Worm (Caenorhabditis elegans) whole organism, L4 larva: ENCODE measurements around the gene F56H11.2.

Experiments used
- aly-2 ChIP-seq: sonication (generic microtip); optimal IDR thresholded peaks from 2 replicates; lab custom pipeline; 2018; ENCODE audit warnings: missing biosample characterization, missing genetic modification characterization
- mdl-1 ChIP-seq, 2 experiments: fragments of 150-350 bp in 1 of 2; sonication (generic microtip) in 1 of 2; optimal IDR thresholded peaks; 2 replicates each; lab custom pipeline; 2014 to 2017; ENCODE audit warnings: missing biosample characterization in 2 of 2, missing genetic modification characterization in 2 of 2
- nhr-11 ChIP-seq: fragments of 150-350 bp; optimal IDR thresholded peaks from 2 replicates; lab custom pipeline; 2014; ENCODE audit warnings: missing biosample characterization, missing genetic modification characterization
- pqm-1 ChIP-seq: sonication (generic microtip); optimal IDR thresholded peaks from 2 replicates; lab custom pipeline; 2017; ENCODE audit warnings: missing biosample characterization, missing genetic modification characterization
- zfp-2 ChIP-seq: sonication (generic microtip); optimal IDR thresholded peaks from 2 replicates; lab custom pipeline; 2016; ENCODE audit warnings: mild to moderate bottlenecking, missing genetic modification characterization, missing compliant biosample characterization

DNA sequence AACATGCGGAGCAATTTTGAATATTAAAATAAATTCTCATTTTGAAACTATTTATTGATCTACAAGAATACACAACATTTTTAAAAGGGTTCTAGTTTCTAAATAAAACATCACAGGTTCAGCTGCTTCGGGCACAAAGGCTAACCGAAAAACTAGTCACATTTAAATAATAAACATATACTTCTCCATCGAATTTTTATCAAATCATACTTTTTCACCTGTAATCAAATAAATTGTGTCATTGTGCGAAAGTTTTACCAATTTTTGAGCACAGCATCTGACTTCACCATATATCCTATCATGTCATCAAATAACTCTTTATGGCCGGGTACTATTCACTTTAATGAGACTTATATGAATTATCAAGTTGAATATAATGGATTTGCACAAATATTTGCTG lies 42.7 kb downstream of the F56H11.2 start, which contains the start of gene sru-6:
- TF ChIP-seq aly-2: no peak
- TF ChIP-seq pqm-1 (tag; lab: Kevin White, UChicago): no peak
- no peak for TF ChIP-seq mdl-1 (tag; optimal IDR thresholded peaks at IDR 0.05; lab: Kevin White, UChicago)
- TF ChIP-seq zfp-2 (tag; lab: Kevin White, UChicago): no peak
- no peak for TF ChIP-seq nhr-11
